Comparison of ENCODE assay signal across 7 worm cellular contexts in genomic region chrX:2712984-2713383, ce11.
TF ChIP-seq lines count a peak whose summit lies in the region.

No protein-coding gene starts in this region.

TF ChIP-seq in whole organism, L1 larva, 84 proteins besides CTCF, POLR2A, EP300 and RAD21 (continues in another document):
- TF ChIP-seq blmp-1 (tag; optimal IDR thresholded peaks at IDR 0.05; lab: Kevin White, UChicago) = peak; percentile 67
- TF ChIP-seq efl-3 (GFP tag; optimal IDR thresholded peaks at IDR 0.05; lab: Kevin White, UChicago) = no peak
- TF ChIP-seq efl-1 (optimal IDR thresholded peaks at IDR 0.05; lab: Kevin White, UChicago) = no peak
- TF ChIP-seq efl-1 (GFP tag; optimal IDR thresholded peaks at IDR 0.05 in 1 of 2; lab: Kevin White, UChicago) = peak in 1 of 2 experiments; percentile 88
- no peak for TF ChIP-seq zip-4 (GFP tag; optimal IDR thresholded peaks at IDR 0.05; lab: Kevin White, UChicago)
- TF ChIP-seq dpl-1 (GFP tag; optimal IDR thresholded peaks at IDR 0.05; lab: Kevin White, UChicago) = no peak
- no peak for TF ChIP-seq unc-30 (tag; optimal IDR thresholded peaks at IDR 0.05; lab: Kevin White, UChicago)
- no peak for TF ChIP-seq unc-86 (tag; optimal IDR thresholded peaks at IDR 0.05; lab: Kevin White, UChicago)
- no peak for TF ChIP-seq ceh-82 (tag; optimal IDR thresholded peaks at IDR 0.05; lab: Kevin White, UChicago)
- no peak for TF ChIP-seq ceh-90 (tag; optimal IDR thresholded peaks at IDR 0.05; lab: Kevin White, UChicago)
- no peak for TF ChIP-seq alr-1 (tag; optimal IDR thresholded peaks at IDR 0.05; lab: Kevin White, UChicago; ENCODE audit: borderline replicate concordance)
- no peak for TF ChIP-seq mdl-1 (tag; optimal IDR thresholded peaks at IDR 0.05; lab: Kevin White, UChicago)
- TF ChIP-seq nhr-237 (tag; optimal IDR thresholded peaks at IDR 0.05; lab: Kevin White, UChicago) = no peak

TF ChIP-seq in whole organism, L2 larva, 48 proteins besides CTCF, POLR2A, EP300 and RAD21:
- TF ChIP-seq lin-39 (tag; optimal IDR thresholded peaks at IDR 0.05; lab: Kevin White, UChicago) (no peak), ceh-16 (tag; optimal IDR thresholded peaks at IDR 0.05; lab: Kevin White, UChicago) (peak; percentile 92), sma-9 (GFP tag; optimal IDR thresholded peaks at IDR 0.05; lab: Kevin White, UChicago) (peak; percentile 5), sma-9 (tag; optimal IDR thresholded peaks at IDR 0.05; lab: Kevin White, UChicago) (no peak), elt-1 (tag; optimal IDR thresholded peaks at IDR 0.05; lab: Kevin White, UChicago) (peak; percentile 60)
TF ChIP-seq in whole organism, L2 larva: peak in this region for 3.

TF ChIP-seq in whole organism, L3 larva, 47 proteins besides CTCF, POLR2A, EP300 and RAD21:
- TF ChIP-seq nhr-25 (tag; optimal IDR thresholded peaks at IDR 0.05; lab: Kevin White, UChicago) = peak; percentile 42
- peak; percentile 68 for TF ChIP-seq nhr-23 (tag; optimal IDR thresholded peaks at IDR 0.05; lab: Kevin White, UChicago)
- TF ChIP-seq nhr-76 (tag; optimal IDR thresholded peaks at IDR 0.05; lab: Kevin White, UChicago) = no peak
- TF ChIP-seq mml-1 (tag; optimal IDR thresholded peaks at IDR 0.05; lab: Kevin White, UChicago) = no peak
- TF ChIP-seq elt-1 (tag; optimal IDR thresholded peaks at IDR 0.05; lab: Kevin White, UChicago) = peak; percentile 84

TF ChIP-seq in whole organism, L4 larva, 104 proteins besides CTCF, POLR2A, EP300 and RAD21:
- TF ChIP-seq lin-13 (GFP tag; optimal IDR thresholded peaks at IDR 0.05; lab: Kevin White, UChicago) (no peak), mes-2 (tag; optimal IDR thresholded peaks at IDR 0.05; lab: Kevin White, UChicago; ENCODE audit: poor library complexity, severe bottlenecking) (peak; percentile 2)

TF ChIP-seq in whole organism, late embryonic, 69 proteins besides CTCF, POLR2A, EP300 and RAD21:
- TF ChIP-seq pag-3 (tag; optimal IDR thresholded peaks at IDR 0.05; lab: Kevin White, UChicago; ENCODE audit: borderline replicate concordance) (no peak), rnt-1 (tag; optimal IDR thresholded peaks at IDR 0.05; lab: Kevin White, UChicago) (peak; percentile 77), lim-6 (tag; optimal IDR thresholded peaks at IDR 0.05; lab: Kevin White, UChicago) (no peak)

TF ChIP-seq in whole organism, midembryonic, 9 proteins besides CTCF, POLR2A, EP300 and RAD21:
- TF ChIP-seq ztf-29 (GFP tag; IDR thresholded peaks at IDR 0.05; lab: Robert Waterston, UW) = no peak
- peak; percentile 26 for TF ChIP-seq cog-1 (tag; optimal IDR thresholded peaks at IDR 0.05; lab: Kevin White, UChicago)

TF ChIP-seq in whole organism, mixed stage, embryonic, 35 proteins besides CTCF, POLR2A, EP300 and RAD21:
- TF ChIP-seq nhr-2 (tag; optimal IDR thresholded peaks at IDR 0.05; lab: Kevin White, UChicago) = peak; percentile 33
- no peak for TF ChIP-seq lin-13 (tag; optimal IDR thresholded peaks at IDR 0.05; lab: Kevin White, UChicago)
- TF ChIP-seq ztf-11 (tag; optimal IDR thresholded peaks at IDR 0.05; lab: Kevin White, UChicago) = no peak
- no peak for TF ChIP-seq zip-8 (tag; optimal IDR thresholded peaks at IDR 0.05; lab: Kevin White, UChicago)
- TF ChIP-seq bed-3 (GFP tag; optimal IDR thresholded peaks at IDR 0.05; lab: Kevin White, UChicago) = no peak
- TF ChIP-seq sptf-1 (tag; optimal IDR thresholded peaks at IDR 0.05; lab: Kevin White, UChicago) = peak; percentile 36
- no peak for TF ChIP-seq pha-4 (tag; optimal IDR thresholded peaks at IDR 0.05; lab: Kevin White, UChicago)
- no peak for TF ChIP-seq tbx-8 (GFP tag; optimal IDR thresholded peaks at IDR 0.05; lab: Kevin White, UChicago)
- no peak for TF ChIP-seq snpc-4 (tag; optimal IDR thresholded peaks at IDR 0.05; lab: Kevin White, UChicago)
- peak; percentile 34 for TF ChIP-seq ceh-43 (GFP tag; optimal IDR thresholded peaks at IDR 0.05; lab: Kevin White, UChicago)
- no peak for TF ChIP-seq unc-120 (tag; optimal IDR thresholded peaks at IDR 0.05; lab: Kevin White, UChicago; ENCODE audit: poor library complexity, severe bottlenecking)
- peak; percentile 52 for TF ChIP-seq unc-62 (GFP tag; optimal IDR thresholded peaks at IDR 0.05; lab: Kevin White, UChicago)
- TF ChIP-seq nhr-28 (tag; optimal IDR thresholded peaks at IDR 0.05; lab: Kevin White, UChicago) = no peak
- TF ChIP-seq elt-1 (tag; optimal IDR thresholded peaks at IDR 0.05; lab: Kevin White, UChicago; ENCODE audit: borderline replicate concordance, insufficient read depth) = peak; percentile 95
- TF ChIP-seq lin-32 (GFP tag; optimal IDR thresholded peaks at IDR 0.05; lab: Kevin White, UChicago) = no peak
- no peak for TF ChIP-seq mls-2 (tag; optimal IDR thresholded peaks at IDR 0.05; lab: Kevin White, UChicago)
- TF ChIP-seq ceh-83 (GFP tag; optimal IDR thresholded peaks at IDR 0.05; lab: Kevin White, UChicago) = no peak
- TF ChIP-seq ces-1 (GFP tag; optimal IDR thresholded peaks at IDR 0.05; lab: Kevin White, UChicago) = no peak
- peak; percentile 91 for TF ChIP-seq ham-2 (GFP tag; optimal IDR thresholded peaks at IDR 0.05; lab: Kevin White, UChicago)
- TF ChIP-seq unc-39 (tag; optimal IDR thresholded peaks at IDR 0.05; lab: Kevin White, UChicago) = no peak
- no peak for TF ChIP-seq mep-1 (tag; optimal IDR thresholded peaks at IDR 0.05; lab: Kevin White, UChicago)
- TF ChIP-seq hlh-1 (tag; optimal IDR thresholded peaks at IDR 0.05; lab: Kevin White, UChicago) = no peak
- TF ChIP-seq M03D4.4 (tag; optimal IDR thresholded peaks at IDR 0.05; lab: Kevin White, UChicago) = no peak
- TF ChIP-seq sem-2 (GFP tag; optimal IDR thresholded peaks at IDR 0.05; lab: Kevin White, UChicago) = no peak
- no peak for TF ChIP-seq cnd-1 (tag; optimal IDR thresholded peaks at IDR 0.05; lab: Kevin White, UChicago)
- TF ChIP-seq flh-1 (GFP tag; optimal IDR thresholded peaks at IDR 0.05; lab: Kevin White, UChicago) = no peak
- peak; percentile 15 for TF ChIP-seq blmp-1 (tag; optimal IDR thresholded peaks at IDR 0.05; lab: Kevin White, UChicago)
- TF ChIP-seq ceh-39 (tag; optimal IDR thresholded peaks at IDR 0.05; lab: Kevin White, UChicago) = no peak
- no peak for TF ChIP-seq nhr-237 (tag; optimal IDR thresholded peaks at IDR 0.05; lab: Kevin White, UChicago)
- TF ChIP-seq lsy-2 (tag; optimal IDR thresholded peaks at IDR 0.05; lab: Kevin White, UChicago) = no peak
- TF ChIP-seq elt-3 (tag; optimal IDR thresholded peaks at IDR 0.05; lab: Kevin White, UChicago) = no peak
- no peak for TF ChIP-seq nhr-12 (tag; optimal IDR thresholded peaks at IDR 0.05; lab: Kevin White, UChicago)
- TF ChIP-seq mab-5 (tag; optimal IDR thresholded peaks at IDR 0.05; lab: Kevin White, UChicago) = no peak
- no peak for TF ChIP-seq drap-1 (GFP tag; optimal IDR thresholded peaks at IDR 0.05; lab: Kevin White, UChicago)
- no peak for TF ChIP-seq nhr-76 (tag; optimal IDR thresholded peaks at IDR 0.05; lab: Kevin White, UChicago)
